Fruit fly (Drosophila melanogaster) whole organism, pupa: ENCODE measurements around the gene CG12995.

Experiments
- CG12605 ChIP-seq: fragments of 200-800 bp; sonication (Bioruptor generic); IDR thresholded peaks from 2 replicates; pipeline ENCODE4 v1.3.6; 2022; ENCODE audit warnings: missing biosample characterization, missing genetic modification characterization
- CG14655 ChIP-seq: fragments of 200-800 bp; sonication (Bioruptor generic); optimal IDR thresholded peaks from 3 replicates; lab custom pipeline; 2017; ENCODE audit warnings: mild to moderate bottlenecking, missing biosample characterization, missing genetic modification reagents, missing genetic modification characterization
- D1 ChIP-seq: fragments of 200-800 bp; sonication (Bioruptor generic); optimal IDR thresholded peaks from 2 replicates; lab custom pipeline; 2018; ENCODE audit warnings: missing biosample characterization, mild to moderate bottlenecking, missing genetic modification characterization, moderate library complexity
- rn ChIP-seq: fragments of 200-800 bp; sonication (Bioruptor generic); IDR thresholded peaks from 2 replicates; pipeline ENCODE4 v1.3.6; 2022; ENCODE audit warnings: missing biosample characterization, missing genetic modification characterization

dm6 chrX:17229475-17230169, 19.8 kb upstream of the CG12995 start:
- TF ChIP-seq CG12605 (no peak), D1 (tag; lab: Kevin White, UChicago) (no peak), CG14655 (GFP tag; lab: Kevin White, UChicago) (no peak), rn (GFP tag; lab: Robert Waterston, UW) (no peak)
